ENCODE assay signal across 2 worm cellular contexts in the genomic region with DNA sequence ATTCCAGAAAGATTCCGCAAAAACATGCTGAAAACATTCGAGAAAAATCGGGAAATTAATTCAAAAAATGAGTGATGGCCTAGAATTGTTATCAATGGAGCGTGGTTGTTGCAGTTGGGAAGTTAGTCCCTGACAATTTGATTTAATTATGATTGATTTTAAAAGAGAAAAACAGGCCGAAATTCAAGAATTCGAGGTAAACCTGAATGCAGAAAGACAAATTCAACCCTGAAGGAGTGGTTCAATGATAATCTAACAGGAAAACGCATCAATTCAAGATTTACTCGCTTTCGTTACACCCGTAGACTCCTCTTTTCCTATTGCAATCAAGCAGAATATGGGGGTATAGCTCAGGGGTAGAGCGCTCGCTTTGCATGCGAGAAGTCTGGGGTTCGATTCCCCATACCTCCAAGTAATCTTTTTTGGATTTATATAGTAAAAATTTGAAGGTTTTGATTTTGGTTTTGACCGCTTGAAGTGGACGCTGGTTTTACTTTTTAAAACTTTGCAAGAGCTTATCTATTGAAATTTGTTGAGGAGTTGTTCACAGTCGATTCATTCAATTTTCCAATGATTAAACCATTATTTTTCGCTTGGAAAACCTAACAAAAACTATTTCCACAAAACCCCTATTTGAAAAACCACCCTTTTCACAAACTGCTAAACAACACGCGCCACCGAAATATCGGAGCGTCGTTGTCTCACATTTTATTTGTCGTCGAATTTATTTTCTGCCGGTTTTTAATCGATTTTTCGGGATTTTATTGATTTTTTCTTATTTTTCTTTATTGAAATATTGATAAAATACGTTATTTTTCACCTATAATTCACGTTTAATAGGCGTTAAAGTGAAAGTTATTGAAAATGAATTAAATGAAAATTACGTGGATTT.
TF ChIP-seq lines count a peak whose summit lies in the region.

No protein-coding gene starts in this region.

TF ChIP-seq in whole organism, L4 larva, 104 proteins besides CTCF, POLR2A, EP300 and RAD21 (continued from another document):
- TF ChIP-seq nhr-25 (tag; optimal IDR thresholded peaks at IDR 0.05; lab: Kevin White, UChicago; ENCODE audit: borderline replicate concordance, insufficient read depth) (no peak), ceh-20 (GFP tag; IDR thresholded peaks at IDR 0.05; lab: Robert Waterston, UW) (peak; percentile 49; the same call in 1 of the 2 replicates), ceh-28 (tag; optimal IDR thresholded peaks at IDR 0.05; lab: Kevin White, UChicago) (peak; percentile 66), aha-1 (tag; lab: Kevin White, UChicago) (peak; percentile 58), lin-1 (GFP tag; IDR thresholded peaks at IDR 0.05; lab: Robert Waterston, UW) (0 out of 2 replicates have a peak, but pooled peaks have one; percentile 24), zip-2 (tag; optimal IDR thresholded peaks at IDR 0.05; lab: Kevin White, UChicago) (peak; percentile 47), nhr-77 (tag; optimal IDR thresholded peaks at IDR 0.05; lab: Kevin White, UChicago) (peak; percentile 30), Y48G9A.11 (GFP tag; IDR thresholded peaks at IDR 0.05; lab: Robert Waterston, UW) (peak; percentile 90), T20F7.1 (GFP tag; optimal IDR thresholded peaks at IDR 0.05; lab: Kevin White, UChicago) (peak; percentile 96), rbr-2 (tag; optimal IDR thresholded peaks at IDR 0.05; lab: Kevin White, UChicago) (peak; percentile 66), ceh-82 (tag; optimal IDR thresholded peaks at IDR 0.05; lab: Kevin White, UChicago) (no peak), hlh-30 (tag; optimal IDR thresholded peaks at IDR 0.05; lab: Kevin White, UChicago; ENCODE audit: insufficient read depth) (peak; percentile 44), nhr-48 (tag; optimal IDR thresholded peaks at IDR 0.05; lab: Kevin White, UChicago) (peak; percentile 35), snpc-1.2 (GFP tag; IDR thresholded peaks at IDR 0.05; lab: Robert Waterston, UW) (peak; percentile 74; the same call in 1 of the 2 replicates), nhr-42 (GFP tag; IDR thresholded peaks at IDR 0.05; lab: Robert Waterston, UW) (no peak), lin-13 (GFP tag; optimal IDR thresholded peaks at IDR 0.05; lab: Kevin White, UChicago) (no peak), skn-1 (tag; optimal IDR thresholded peaks at IDR 0.05; lab: Kevin White, UChicago) (no peak), tra-1 (GFP tag; IDR thresholded peaks at IDR 0.05; lab: Robert Waterston, UW) (peak; percentile 13; the same call in 1 of the 2 replicates), zfp-3 (GFP tag; conservative IDR thresholded peaks at IDR 0.05; lab: Robert Waterston, UW) (0 out of 2 replicates have a peak, but pooled peaks have one; percentile 79), lin-38 (GFP tag; IDR thresholded peaks at IDR 0.05; lab: Robert Waterston, UW) (peak; percentile 97), sdz-12 (GFP tag; optimal IDR thresholded peaks at IDR 0.05; lab: Kevin White, UChicago) (peak; percentile 64), nhr-76 (tag; optimal IDR thresholded peaks at IDR 0.05; lab: Kevin White, UChicago) (peak; percentile 10), ctbp-1 (GFP tag; IDR thresholded peaks at IDR 0.05; lab: Robert Waterston, UW) (peak; percentile 46; the same call in 1 of the 2 replicates), vab-7 (GFP tag; IDR thresholded peaks at IDR 0.05; lab: Robert Waterston, UW) (peak; percentile 67), dmd-8 (GFP tag; IDR thresholded peaks at IDR 0.05; lab: Robert Waterston, UW) (peak; percentile 80; the same call in 1 of the 2 replicates), mes-2 (tag; optimal IDR thresholded peaks at IDR 0.05; lab: Kevin White, UChicago; ENCODE audit: poor library complexity, severe bottlenecking) (peak; percentile 98), F44E2.7 (GFP tag; IDR thresholded peaks at IDR 0.05; lab: Robert Waterston, UW) (peak; percentile 86; the same call in 1 of the 2 replicates), nhr-11 (tag; optimal IDR thresholded peaks at IDR 0.05; lab: Kevin White, UChicago) (peak; percentile 53), mxl-2 (GFP tag; conservative IDR thresholded peaks at IDR 0.05; lab: Robert Waterston, UW) (peak; percentile 41; the same call in 1 of the 2 replicates), mep-1 (tag; optimal IDR thresholded peaks at IDR 0.05; lab: Kevin White, UChicago) (peak; percentile 69), lim-7 (GFP tag; IDR thresholded peaks at IDR 0.05; lab: Robert Waterston, UW) (peak; percentile 94), Y5F2A.4 (GFP tag; optimal IDR thresholded peaks at IDR 0.05; lab: Kevin White, UChicago) (peak; percentile 32), ZK546.5 (tag; optimal IDR thresholded peaks at IDR 0.05; lab: Kevin White, UChicago) (no peak), daf-12 (tag; optimal IDR thresholded peaks at IDR 0.05; lab: Kevin White, UChicago) (no peak), dmd-6 (GFP tag; IDR thresholded peaks at IDR 0.05; lab: Robert Waterston, UW) (peak; percentile 62), spr-1 (tag; optimal IDR thresholded peaks at IDR 0.05; lab: Kevin White, UChicago) (peak; percentile 81), R02D3.7 (tag; optimal IDR thresholded peaks at IDR 0.05; lab: Kevin White, UChicago) (peak; percentile 16), gei-8 (GFP tag; optimal IDR thresholded peaks at IDR 0.05; lab: Kevin White, UChicago) (peak; percentile 71), lin-15B (tag; optimal IDR thresholded peaks at IDR 0.05; lab: Kevin White, UChicago) (peak; percentile 67), fkh-10 (GFP tag; optimal IDR thresholded peaks at IDR 0.05; lab: Kevin White, UChicago) (peak; percentile 56), dmd-9 (GFP tag; IDR thresholded peaks at IDR 0.05; lab: Robert Waterston, UW) (peak; percentile 65), tag-97 (GFP tag; IDR thresholded peaks at IDR 0.05; lab: Robert Waterston, UW) (no peak), zfp-2 (tag; optimal IDR thresholded peaks at IDR 0.05; lab: Kevin White, UChicago) (peak; percentile 31), nhr-102 (tag; optimal IDR thresholded peaks at IDR 0.05; lab: Kevin White, UChicago) (peak; percentile 76)

TF ChIP-seq in whole organism, late embryonic, 69 proteins besides CTCF, POLR2A, EP300 and RAD21 (continued from another document):
- TF ChIP-seq dmd-4 (tag; optimal IDR thresholded peaks at IDR 0.05; lab: Kevin White, UChicago; ENCODE audit: borderline replicate concordance) (no peak), ttx-3 (tag; optimal IDR thresholded peaks at IDR 0.05; lab: Kevin White, UChicago) (no peak), Y22D7AL.16 (tag; optimal IDR thresholded peaks at IDR 0.05; lab: Kevin White, UChicago) (no peak), mec-3 (tag; optimal IDR thresholded peaks at IDR 0.05; lab: Kevin White, UChicago; ENCODE audit: borderline replicate concordance) (no peak), nfya-1 (tag; optimal IDR thresholded peaks at IDR 0.05; lab: Kevin White, UChicago) (peak; percentile 43), elt-2 (tag; optimal IDR thresholded peaks at IDR 0.05; lab: Kevin White, UChicago) (peak; percentile 46), gmeb-2 (tag; optimal IDR thresholded peaks at IDR 0.05; lab: Kevin White, UChicago) (no peak), tbx-2 (tag; optimal IDR thresholded peaks at IDR 0.05; lab: Kevin White, UChicago) (peak; percentile 81), sox-2 (GFP tag; IDR thresholded peaks at IDR 0.05; lab: Robert Waterston, UW) (no peak), unc-55 (GFP tag; optimal IDR thresholded peaks at IDR 0.05; lab: Kevin White, UChicago) (peak; percentile 58), ceh-18 (tag; optimal IDR thresholded peaks at IDR 0.05; lab: Kevin White, UChicago) (no peak)
TF ChIP-seq in whole organism, late embryonic: peak in this region for 30.
